Fruit fly (Drosophila melanogaster) whole organism, embryonic: ENCODE data around the gene slf.

Source experiments
- Antp ChIP-seq: fragments of 200-800 bp; sonication (Bioruptor generic); optimal IDR thresholded peaks from 3 replicates; lab custom pipeline; 2016; ENCODE audit warnings: missing biosample characterization, missing genetic modification characterization
- CG17361 ChIP-seq: fragments of 200-800 bp; sonication (Bioruptor generic); IDR thresholded peaks from 3 replicates; pipeline ENCODE4 v1.3.6; 2022; ENCODE audit warnings: missing biosample characterization, missing genetic modification characterization
- CG4328 ChIP-seq: fragments of 200-800 bp; sonication (Bioruptor generic); optimal IDR thresholded peaks from 3 replicates; lab custom pipeline; 2017; ENCODE audit warnings: missing biosample characterization, missing genetic modification reagents, missing genetic modification characterization
- CG5180 ChIP-seq: fragments of 200-800 bp; sonication (Bioruptor generic); optimal IDR thresholded peaks from 3 replicates; lab custom pipeline; 2017; ENCODE audit warnings: missing biosample characterization, missing genetic modification characterization, mild to moderate bottlenecking, moderate library complexity, missing genetic modification reagents
- CG7556 ChIP-seq: fragments of 200-800 bp; sonication (Bioruptor generic); optimal IDR thresholded peaks from 2 replicates; lab custom pipeline; 2017; ENCODE audit warnings: missing biosample characterization, mild to moderate bottlenecking, missing genetic modification characterization
- E2f2 ChIP-seq: fragments of 200-800 bp; sonication (Bioruptor generic); IDR thresholded peaks from 2 replicates; pipeline ENCODE4 v1.3.6; 2022; ENCODE audit warnings: missing biosample characterization, missing genetic modification characterization
- Hr3 ChIP-seq: fragments of 200-800 bp; sonication (Bioruptor generic); optimal IDR thresholded peaks from 3 replicates; lab custom pipeline; 2016; ENCODE audit warnings: missing biosample characterization, missing genetic modification characterization
- Sox100B ChIP-seq: fragments of 200-800 bp; sonication (Bioruptor generic); optimal IDR thresholded peaks from 3 replicates; lab custom pipeline; 2018; ENCODE audit warnings: missing biosample characterization, mild to moderate bottlenecking, missing genetic modification characterization
- hkb ChIP-seq, 2 experiments: fragments of 200-800 bp in 1 of 2; fragments of >200 bp in 1 of 2; sonication (Bioruptor generic) in 1 of 2; IDR thresholded peaks in 1 of 2; optimal IDR thresholded peaks in 1 of 2; 2 replicates each; pipeline versions ENCODE4 v1.3.6 to Lab custom; 2017 to 2022; ENCODE audit warnings: missing biosample characterization in 1 of 2, missing genetic modification characterization in 1 of 2
- nmo ChIP-seq: fragments of 200-800 bp; sonication (Bioruptor generic); optimal IDR thresholded peaks from 2 replicates; lab custom pipeline; 2018; ENCODE audit warnings: missing biosample characterization, mild to moderate bottlenecking, missing genetic modification characterization, moderate library complexity
- tna ChIP-seq: fragments of 200-800 bp; sonication (Bioruptor generic); IDR thresholded peaks from 2 replicates; pipeline ENCODE4 v1.3.6; 2022; ENCODE audit warnings: missing biosample characterization, missing genetic modification characterization; ENCODE audit not compliant: partially characterized antibody

DNA sequence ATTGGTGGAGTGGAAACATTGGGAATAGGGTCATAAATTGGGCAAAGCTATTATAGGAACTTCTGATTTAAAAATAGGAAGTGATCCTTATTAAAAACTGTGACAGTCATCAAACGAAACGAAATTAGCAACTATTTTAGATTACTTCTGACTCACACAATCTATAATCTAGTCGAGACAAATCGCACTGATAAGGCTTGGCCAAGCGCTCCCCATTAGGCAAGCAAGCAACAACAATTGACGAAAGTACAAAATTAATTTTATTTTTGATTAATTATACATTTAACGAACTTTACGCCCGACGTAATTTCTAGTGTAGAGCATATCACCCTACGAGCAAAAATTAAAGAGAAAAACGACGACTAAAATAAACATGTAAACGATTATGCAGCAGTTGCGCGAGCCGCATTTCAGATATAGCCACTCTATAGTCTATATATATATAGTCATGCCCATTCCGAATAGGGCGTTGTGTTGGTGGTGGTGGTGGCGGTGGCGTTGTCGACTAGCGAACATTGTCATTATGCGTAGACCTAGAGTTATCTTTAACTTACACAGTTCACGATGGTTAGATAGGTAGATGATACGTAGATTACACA, 33.5 kb upstream of the slf start, which contains the start of gene Ir25a:
- TF ChIP-seq E2f2 (no peak), CG17361 (GFP tag; lab: Robert Waterston, UW) (no peak), Sox100B (no peak), CG5180 (no peak), hkb (optimal IDR thresholded peaks at IDR 0.05; lab: Kevin White, UChicago) (no peak), hkb (GFP tag; IDR thresholded peaks at IDR 0.05; lab: Robert Waterston, UW) (no peak), nmo (GFP tag; lab: Kevin White, UChicago) (no peak), Hr3 (GFP tag; lab: Kevin White, UChicago) (no peak), CG7556 (GFP tag; lab: Kevin White, UChicago) (no peak), Antp (GFP tag; lab: Kevin White, UChicago) (no peak), CG4328 (GFP tag; lab: Kevin White, UChicago) (no peak), tna (GFP tag; lab: Robert Waterston, UW) (no peak)
